Worm (Caenorhabditis elegans): ENCODE measurements around the gene hsp-75.
A peak's percentile ranks its signal among the peaks of the same experiment; 100 is the strongest.

Gene hsp-75

ce11 chrIII:7188300-7189052 is 38.0 kb downstream of the hsp-75 start, which contains the start of the genes F37C12.21 and F37C12.10 (continued):
- TF ChIP-seq K12H6.12 (tag; optimal IDR thresholded peaks at IDR 0.05) (no peak), chd-7 (tag; optimal IDR thresholded peaks at IDR 0.05) (no peak), mes-4 (tag; optimal IDR thresholded peaks at IDR 0.05) (no peak), fkh-3 (tag; optimal IDR thresholded peaks at IDR 0.05) (no peak), unc-62 (GFP tag; optimal IDR thresholded peaks at IDR 0.05) (no peak), nhr-120 (GFP tag; IDR thresholded peaks at IDR 0.05) (no peak), cebp-2 (GFP tag; IDR thresholded peaks at IDR 0.05) (0 out of 2 replicates have a peak, but pooled peaks have one; percentile 63), efl-1 (GFP tag; optimal IDR thresholded peaks at IDR 0.05) (no peak), mel-28 (tag; optimal IDR thresholded peaks at IDR 0.05; ENCODE audit: borderline replicate concordance) (no peak), ceh-79 (tag; optimal IDR thresholded peaks at IDR 0.05) (no peak), B0035.1 (tag; optimal IDR thresholded peaks at IDR 0.05) (no peak), lsy-27 (tag; optimal IDR thresholded peaks at IDR 0.05; ENCODE audit: borderline replicate concordance, insufficient read depth) (no peak), F22D6.2 (tag; optimal IDR thresholded peaks at IDR 0.05) (no peak), nfya-2 (GFP tag; IDR thresholded peaks at IDR 0.05) (no peak), dpl-1 (GFP tag; optimal IDR thresholded peaks at IDR 0.05) (no peak), sptf-2 (GFP tag; optimal IDR thresholded peaks at IDR 0.05) (no peak), Y79H2A.3 (GFP tag; conservative IDR thresholded peaks at IDR 0.05) (no peak), pbrm-1 (GFP tag; IDR thresholded peaks at IDR 0.05) (no peak), lin-35 (GFP tag; optimal IDR thresholded peaks at IDR 0.05) (no peak), egl-18 (GFP tag; IDR thresholded peaks at IDR 0.05) (no peak), cebp-1 (GFP tag; IDR thresholded peaks at IDR 0.05) (no peak), cebp-1 (tag; optimal IDR thresholded peaks at IDR 0.05) (peak; percentile 19), F39B2.1 (GFP tag; IDR thresholded peaks at IDR 0.05) (no peak), hsf-1 (GFP tag; IDR thresholded peaks at IDR 0.05) (peak; percentile 48; the same call in 1 of the 2 replicates), lir-1 (GFP tag; conservative IDR thresholded peaks at IDR 0.05) (no peak), hmg-20 (GFP tag; IDR thresholded peaks at IDR 0.05) (no peak), dox-1 (GFP tag; IDR thresholded peaks at IDR 0.05) (peak; percentile 51), ama-1 (optimal IDR thresholded peaks at IDR 0.05) (no peak), ama-1 (GFP tag; optimal IDR thresholded peaks at IDR 0.05) (peak in 1 of 2 experiments; percentile 25), bed-1 (GFP tag; IDR thresholded peaks at IDR 0.05) (no peak), ekl-4 (GFP tag; IDR thresholded peaks at IDR 0.05) (no peak), pha-4 (tag; optimal IDR thresholded peaks at IDR 0.05) (no peak), egrh-3 (GFP tag; IDR thresholded peaks at IDR 0.05) (no peak), ccch-3 (GFP tag; optimal IDR thresholded peaks at IDR 0.05) (no peak), him-1 (tag; optimal IDR thresholded peaks at IDR 0.05) (no peak), ztf-3 (GFP tag; optimal IDR thresholded peaks at IDR 0.05) (no peak), sea-2 (GFP tag; IDR thresholded peaks at IDR 0.05) (no peak), C06A6.2 (GFP tag; conservative IDR thresholded peaks at IDR 0.05) (no peak), madf-10 (tag; optimal IDR thresholded peaks at IDR 0.05) (no peak), ceh-91 (GFP tag; IDR thresholded peaks at IDR 0.05) (no peak), madf-6 (GFP tag; IDR thresholded peaks at IDR 0.05) (peak; percentile 43; the same call in 1 of the 2 replicates), attf-6 (GFP tag; IDR thresholded peaks at IDR 0.05) (no peak), F57A8.1 (GFP tag; optimal IDR thresholded peaks at IDR 0.05) (no peak), nfya-1 (tag; optimal IDR thresholded peaks at IDR 0.05; ENCODE audit: borderline replicate concordance, insufficient read depth) (no peak), nhr-80 (tag; optimal IDR thresholded peaks at IDR 0.05) (peak; percentile 72), madf-3 (GFP tag; IDR thresholded peaks at IDR 0.05) (0 out of 2 replicates have a peak, but pooled peaks have one; percentile 19)
